Worm (Caenorhabditis elegans) whole organism, midembryonic: ENCODE measurements around the gene sec-10.

ENCODE experiments used
- T22C8.4 ChIP-seq: fragments of 200-800 bp; sonication (Bioruptor generic); IDR thresholded peaks from 2 replicates; pipeline ENCODE4 v1.3.6; 2022; ENCODE audit warnings: missing genetic modification characterization, missing compliant biosample characterization
- cog-1 ChIP-seq: sonication (generic microtip); optimal IDR thresholded peaks from 2 replicates; lab custom pipeline; 2016; ENCODE audit warnings: missing genetic modification characterization, missing compliant biosample characterization
- flt-1 ChIP-seq: fragments of 200-800 bp; sonication (Bioruptor generic); IDR thresholded peaks from 2 replicates; pipeline ENCODE4 v1.3.6; 2022; ENCODE audit warnings: missing genetic modification characterization, missing compliant biosample characterization
- klf-2 ChIP-seq: fragments of 200-800 bp; sonication (Bioruptor generic); conservative IDR thresholded peaks from 2 replicates; pipeline ENCODE4 v1.3.6; 2022; ENCODE audit warnings: missing genetic modification reagents, missing genetic modification characterization, missing compliant biosample characterization
- med-1 ChIP-seq: sonication (generic microtip); optimal IDR thresholded peaks from 2 replicates; lab custom pipeline; 2017; ENCODE audit warnings: missing genetic modification characterization, mild to moderate bottlenecking, missing compliant biosample characterization, antibody characterized with exemption, missing genetic modification reagents; ENCODE audit not compliant: insufficient read depth
- ref-1 ChIP-seq: fragments of 200-800 bp; sonication (Bioruptor generic); conservative IDR thresholded peaks from 2 replicates; pipeline ENCODE4 v1.3.6; 2022; ENCODE audit warnings: missing genetic modification reagents, missing genetic modification characterization, missing compliant biosample characterization
- tab-1 ChIP-seq: fragments of 200-800 bp; sonication (Bioruptor generic); IDR thresholded peaks from 2 replicates; pipeline ENCODE4 v1.3.6; 2022; ENCODE audit warnings: missing genetic modification characterization, missing compliant biosample characterization
- ztf-23 ChIP-seq: fragments of 200-800 bp; sonication (Bioruptor generic); IDR thresholded peaks from 2 replicates; pipeline ENCODE4 v1.3.6; 2022; ENCODE audit warnings: missing genetic modification reagents, missing genetic modification characterization, missing compliant biosample characterization
- ztf-29 ChIP-seq: fragments of 200-800 bp; sonication (Bioruptor generic); IDR thresholded peaks from 2 replicates; pipeline ENCODE4 v1.3.6; 2022; ENCODE audit warnings: missing genetic modification reagents, missing genetic modification characterization, missing compliant biosample characterization

sec-10 gene

DNA sequence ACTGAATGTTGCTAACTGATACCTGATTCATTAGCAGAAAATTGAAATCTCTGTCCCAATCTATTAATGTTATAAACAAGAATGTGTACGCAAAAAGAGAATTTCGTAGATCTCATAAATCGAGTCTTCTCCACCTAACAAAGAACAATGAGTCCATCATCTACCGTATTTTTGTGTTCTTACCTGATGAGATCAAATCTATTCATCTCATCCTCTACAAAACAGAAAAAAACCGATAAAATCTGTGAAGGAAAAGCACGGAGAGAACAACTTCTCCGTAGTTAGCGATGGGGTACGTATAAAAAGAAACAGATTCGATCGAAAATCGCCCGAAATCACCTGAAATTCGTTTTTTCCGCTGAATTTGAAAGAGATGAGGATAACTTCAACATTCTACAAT lies 26.3 kb upstream of the sec-10 start, which contains the start of gene C33H5.1:
C33H5.1 (plus strand) TSS at position 330 of the 400 bp plus-strand sequence.
- TF ChIP-seq med-1 (GFP tag; lab: Kevin White, UChicago), result no peak
- no peak for TF ChIP-seq T22C8.4 (GFP tag; lab: Robert Waterston, UW)
- no peak for TF ChIP-seq tab-1 (GFP tag; lab: Robert Waterston, UW)
- no peak for TF ChIP-seq ref-1 (GFP tag; lab: Robert Waterston, UW)
- no peak for TF ChIP-seq ztf-29 (GFP tag; lab: Robert Waterston, UW)
- TF ChIP-seq ztf-23, result no peak
- TF ChIP-seq flt-1 (GFP tag; lab: Robert Waterston, UW), result no peak
- no peak for TF ChIP-seq klf-2
- TF ChIP-seq cog-1, result no peak

DNA sequence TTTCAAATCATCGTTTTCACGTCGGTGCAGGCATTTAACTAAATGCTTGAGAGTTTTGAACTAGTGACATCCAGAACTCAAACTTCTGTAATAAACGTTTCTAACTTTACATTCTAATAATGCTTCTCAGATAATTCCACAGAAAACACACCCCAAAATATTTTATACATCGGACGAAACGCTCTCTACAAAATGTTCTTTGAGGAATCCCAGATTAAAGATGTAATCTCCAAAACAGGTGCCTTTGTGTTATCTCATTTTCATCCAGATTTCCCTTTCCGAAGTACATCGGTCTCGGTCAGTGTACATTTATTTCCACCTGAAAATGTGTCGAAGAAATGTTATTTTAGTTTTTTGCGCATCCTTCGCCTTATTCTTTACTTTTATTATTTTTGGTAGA lies 22.4 kb upstream of the sec-10 start, which contains the start of gene C33H5.2:
C33H5.2 (plus strand) TSS at position 301 of the 400 bp plus-strand sequence.
- TF ChIP-seq ztf-23 (no peak), ztf-29 (GFP tag; lab: Robert Waterston, UW) (no peak), flt-1 (GFP tag; lab: Robert Waterston, UW) (no peak), tab-1 (GFP tag; lab: Robert Waterston, UW) (no peak), cog-1 (no peak), ref-1 (GFP tag; lab: Robert Waterston, UW) (no peak), klf-2 (no peak), T22C8.4 (GFP tag; lab: Robert Waterston, UW) (no peak), med-1 (GFP tag; lab: Kevin White, UChicago) (no peak)

ce11 chrIV:7803250-7803649 lies 21.0 kb upstream of the sec-10 start, which contains the start of gene C33H5.16:
C33H5.16 (minus strand) TSS chrIV:7803350.
- TF ChIP-seq ztf-23 (no peak), ref-1 (GFP tag; lab: Robert Waterston, UW) (no peak), ztf-29 (GFP tag; lab: Robert Waterston, UW) (no peak), tab-1 (GFP tag; lab: Robert Waterston, UW) (no peak), med-1 (GFP tag; lab: Kevin White, UChicago) (no peak)

DNA sequence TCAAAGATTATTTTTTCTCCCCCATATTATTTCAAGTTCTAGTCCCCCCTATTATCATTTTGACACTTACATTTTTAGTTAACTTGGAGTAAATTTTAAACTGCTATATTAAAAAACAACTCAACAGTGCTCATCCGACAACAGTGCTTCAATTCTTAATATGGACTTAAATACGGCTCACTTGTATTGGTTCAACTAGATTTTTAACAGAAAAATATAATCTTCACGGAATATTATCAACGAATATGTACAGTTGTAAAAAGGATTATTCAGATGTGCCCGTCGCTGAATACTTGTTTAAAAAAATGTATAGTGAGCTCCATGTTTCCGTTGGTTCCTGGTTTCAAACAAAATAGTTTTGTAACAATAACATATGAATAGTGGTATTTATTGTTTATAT lies 18.0 kb upstream of the sec-10 start:
- TF ChIP-seq ztf-23 (no peak), ref-1 (GFP tag; lab: Robert Waterston, UW) (no peak), klf-2 (no peak), med-1 (GFP tag; lab: Kevin White, UChicago) (no peak), T22C8.4 (GFP tag; lab: Robert Waterston, UW) (no peak), flt-1 (GFP tag; lab: Robert Waterston, UW) (no peak), ztf-29 (GFP tag; lab: Robert Waterston, UW) (no peak), tab-1 (GFP tag; lab: Robert Waterston, UW) (no peak), cog-1 (no peak)

ce11 chrIV:7796432-7797113 lies 14.3 kb upstream of the sec-10 start, which contains the start of gene sgo-1:
sgo-1 (minus strand) TSS chrIV:7796482.
- TF ChIP-seq ztf-23 (no peak), ref-1 (GFP tag; lab: Robert Waterston, UW) (no peak), ztf-29 (GFP tag; lab: Robert Waterston, UW) (no peak), klf-2 (no peak), cog-1 (no peak), flt-1 (GFP tag; lab: Robert Waterston, UW) (no peak)

- no peak for TF ChIP-seq tab-1 (GFP tag; lab: Robert Waterston, UW)
- TF ChIP-seq cog-1, result no peak
- no peak for TF ChIP-seq ztf-29 (GFP tag; lab: Robert Waterston, UW)
- no peak for TF ChIP-seq klf-2
- TF ChIP-seq T22C8.4 (GFP tag; lab: Robert Waterston, UW), result no peak
Observed at ce11 chrIV:7794709-7795108, 12.4 kb upstream of the sec-10 start, which contains the start of gene ntp-1. ntp-1 (minus strand) TSS chrIV:7794809.

DNA sequence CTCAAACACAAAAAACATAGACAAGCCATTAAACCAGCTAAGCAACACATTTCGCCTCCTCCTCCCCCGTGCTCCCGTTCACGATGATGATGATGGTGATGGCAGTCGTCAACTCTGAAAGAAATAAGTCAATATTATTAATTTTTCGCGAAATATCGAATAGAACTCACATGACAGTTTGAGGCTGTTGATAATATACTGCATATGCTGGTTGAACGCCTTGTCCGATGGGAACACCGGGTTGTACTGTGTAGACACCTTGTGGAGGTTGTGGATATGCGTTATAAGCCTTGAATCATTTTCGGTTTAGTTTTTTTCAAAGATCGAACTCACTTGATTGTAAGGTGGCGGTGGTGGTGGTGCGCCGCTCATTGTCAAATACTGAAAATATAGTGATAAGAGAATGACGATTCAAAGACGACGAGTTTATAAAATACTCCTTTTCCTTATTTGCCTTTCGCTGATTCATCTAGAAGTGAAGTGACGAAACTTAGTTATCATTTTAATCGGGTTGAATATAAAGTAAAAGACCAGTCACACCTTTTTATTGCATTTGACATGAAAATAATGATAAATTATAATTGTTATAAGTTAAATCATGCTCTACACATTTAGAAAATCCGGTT lies 9.6 kb upstream of the sec-10 start, which contains the start of gene C33H5.13:
C33H5.13 (minus strand) TSS at position 443 of the 626 bp plus-strand sequence.
- TF ChIP-seq ztf-23 (no peak), ztf-29 (GFP tag; lab: Robert Waterston, UW) (no peak), cog-1 (no peak), ref-1 (GFP tag; lab: Robert Waterston, UW) (no peak), tab-1 (GFP tag; lab: Robert Waterston, UW) (no peak), med-1 (GFP tag; lab: Kevin White, UChicago) (no peak), T22C8.4 (GFP tag; lab: Robert Waterston, UW) (no peak), flt-1 (GFP tag; lab: Robert Waterston, UW) (no peak), klf-2 (no peak)

- TF ChIP-seq flt-1 (GFP tag; lab: Robert Waterston, UW) (peak; percentile 67; the same call in 1 of the 2 replicates), T22C8.4 (GFP tag; lab: Robert Waterston, UW) (no peak), cog-1 (peak; percentile 73), med-1 (GFP tag; lab: Kevin White, UChicago) (no peak)
Observed at ce11 chrIV:7790801-7791588, 8.7 kb upstream of the sec-10 start, which contains the start of gene rsp-6. rsp-6 (minus strand) TSS chrIV:7791229.

ce11 chrIV:7790151-7790691 lies 7.9 kb upstream of the sec-10 start:
- TF ChIP-seq cog-1 (no peak), med-1 (GFP tag; lab: Kevin White, UChicago) (no peak), ztf-29 (GFP tag; lab: Robert Waterston, UW) (no peak), tab-1 (GFP tag; lab: Robert Waterston, UW) (no peak), ztf-23 (no peak), ref-1 (GFP tag; lab: Robert Waterston, UW) (no peak), klf-2 (no peak), T22C8.4 (GFP tag; lab: Robert Waterston, UW) (no peak), flt-1 (GFP tag; lab: Robert Waterston, UW) (no peak)
